Fruit fly (Drosophila melanogaster): ENCODE measurements around the gene CG2150.

dm6 chr3R:31794457-31794856 is 29.9 kb upstream of the CG2150 start:
- TF ChIP-seq fru (GFP tag; optimal IDR thresholded peaks at IDR 0.05) (no peak), Hr83 (GFP tag; optimal IDR thresholded peaks at IDR 0.05; ENCODE audit: poor library complexity, severe bottlenecking) (no peak)

Measured in whole organism, wandering third instar larva.